Worm (Caenorhabditis elegans): Measurements from ENCODE around the gene asp-2.

Gene asp-2

ce11 chrV:9247416-9247815 lies 44.5 kb downstream of the asp-2 start:
- peak; percentile 86 for TF ChIP-seq pag-3 (tag; optimal IDR thresholded peaks at IDR 0.05; ENCODE audit: borderline replicate concordance, insufficient read depth)
- peak; percentile 16 to 34 for TF ChIP-seq efl-1 (optimal IDR thresholded peaks at IDR 0.05)
- TF ChIP-seq efl-1 (GFP tag; optimal IDR thresholded peaks at IDR 0.05 in 1 of 2), result no peak
- TF ChIP-seq isw-1 (GFP tag; IDR thresholded peaks at IDR 0.05), result no peak
- TF ChIP-seq hlh-4 (tag; optimal IDR thresholded peaks at IDR 0.05), result no peak
- no peak for TF ChIP-seq ets-5 (GFP tag; IDR thresholded peaks at IDR 0.05)
- no peak for TF ChIP-seq fkh-8 (tag; optimal IDR thresholded peaks at IDR 0.05)
- TF ChIP-seq unc-62 (GFP tag; optimal IDR thresholded peaks at IDR 0.05), result no peak
- TF ChIP-seq nhr-11 (tag; optimal IDR thresholded peaks at IDR 0.05), result no peak
- no peak for TF ChIP-seq nhr-77 (tag; optimal IDR thresholded peaks at IDR 0.05)
- no peak for TF ChIP-seq grh-1 (GFP tag; IDR thresholded peaks at IDR 0.05)
- no peak for TF ChIP-seq nhr-90 (tag; optimal IDR thresholded peaks at IDR 0.05; ENCODE audit: poor library complexity)
- no peak for TF ChIP-seq hpl-2 (GFP tag; optimal IDR thresholded peaks at IDR 0.05)
- TF ChIP-seq irx-1 (tag; optimal IDR thresholded peaks at IDR 0.05), result no peak
- TF ChIP-seq nhr-19 (GFP tag; conservative IDR thresholded peaks at IDR 0.05), result peak; percentile 35
- no peak for TF ChIP-seq nhr-76 (tag; optimal IDR thresholded peaks at IDR 0.05)
- peak in 1 of 2 experiments; percentile 34 for TF ChIP-seq mdl-1 (tag; optimal IDR thresholded peaks at IDR 0.05)
- TF ChIP-seq snpc-4 (tag; optimal IDR thresholded peaks at IDR 0.05), result no peak
- TF ChIP-seq lin-14 (GFP tag; optimal IDR thresholded peaks at IDR 0.05), result peak; percentile 85
- no peak for TF ChIP-seq zag-1 (tag; optimal IDR thresholded peaks at IDR 0.05)
- TF ChIP-seq lin-35 (GFP tag; optimal IDR thresholded peaks at IDR 0.05), result peak in 1 of 2 experiments; percentile 0
- TF ChIP-seq efl-3 (GFP tag; optimal IDR thresholded peaks at IDR 0.05), result no peak
- no peak for TF ChIP-seq dpl-1 (GFP tag; optimal IDR thresholded peaks at IDR 0.05)
- TF ChIP-seq pax-3 (tag; optimal IDR thresholded peaks at IDR 0.05), result no peak
- TF ChIP-seq Y116A8C.19 (tag; optimal IDR thresholded peaks at IDR 0.05; ENCODE audit: borderline replicate concordance), result no peak
- TF ChIP-seq egl-13 (tag; optimal IDR thresholded peaks at IDR 0.05), result no peak
- no peak for TF ChIP-seq lin-39 (tag; optimal IDR thresholded peaks at IDR 0.05)
- no peak for TF ChIP-seq lir-3 (tag; optimal IDR thresholded peaks at IDR 0.05; ENCODE audit: poor library complexity)
- TF ChIP-seq elt-2 (tag; optimal IDR thresholded peaks at IDR 0.05), result no peak
- no peak for TF ChIP-seq skn-1 (tag; optimal IDR thresholded peaks at IDR 0.05)
- TF ChIP-seq lsy-2 (tag; optimal IDR thresholded peaks at IDR 0.05), result peak; percentile 8 to 20
- TF ChIP-seq unc-130 (tag; optimal IDR thresholded peaks at IDR 0.05), result no peak
- peak; percentile 26 for TF ChIP-seq dsc-1 (tag; optimal IDR thresholded peaks at IDR 0.05)
- no peak for TF ChIP-seq jun-1 (tag; optimal IDR thresholded peaks at IDR 0.05)
- no peak for TF ChIP-seq mab-9 (GFP tag; IDR thresholded peaks at IDR 0.05)
- TF ChIP-seq ceh-8 (GFP tag; optimal IDR thresholded peaks at IDR 0.05), result no peak
- no peak for TF ChIP-seq ceh-90 (tag; optimal IDR thresholded peaks at IDR 0.05)
- TF ChIP-seq nhr-28 (tag; optimal IDR thresholded peaks at IDR 0.05), result no peak
- TF ChIP-seq ztf-11 (tag; optimal IDR thresholded peaks at IDR 0.05), result no peak
- TF ChIP-seq elt-3 (tag; optimal IDR thresholded peaks at IDR 0.05), result no peak
- no peak for TF ChIP-seq pqm-1 (tag; optimal IDR thresholded peaks at IDR 0.05)
- no peak for TF ChIP-seq aly-2 (tag; optimal IDR thresholded peaks at IDR 0.05)
- no peak for TF ChIP-seq C16A3.4 (tag; optimal IDR thresholded peaks at IDR 0.05)
- no peak for TF ChIP-seq zip-4 (GFP tag; optimal IDR thresholded peaks at IDR 0.05)
- TF ChIP-seq blmp-1 (tag; optimal IDR thresholded peaks at IDR 0.05), result no peak
- peak in 1 of 3 experiments; percentile 44 for TF ChIP-seq ceh-82 (tag; optimal IDR thresholded peaks at IDR 0.05)
- TF ChIP-seq ceh-88 (GFP tag; IDR thresholded peaks at IDR 0.05), result no peak
- no peak for TF ChIP-seq fkh-4 (tag; optimal IDR thresholded peaks at IDR 0.05; ENCODE audit: borderline replicate concordance)
- TF ChIP-seq unc-30 (tag; optimal IDR thresholded peaks at IDR 0.05), result no peak
- TF ChIP-seq sox-4 (tag; optimal IDR thresholded peaks at IDR 0.05), result no peak
- peak; percentile 43 for TF ChIP-seq rnt-1 (tag; optimal IDR thresholded peaks at IDR 0.05)
- no peak for TF ChIP-seq swsn-7 (tag; optimal IDR thresholded peaks at IDR 0.05)
- TF ChIP-seq F16B12.6 (tag; optimal IDR thresholded peaks at IDR 0.05), result no peak

Measured in whole organism, L1 larva.